Fruit fly (Drosophila melanogaster): Measurements from ENCODE around the gene Coq3.

Gene Coq3

dm6 chr2L:21168295-21169159 is 10.1 kb upstream of the Coq3 start, which contains the start of the genes mAcon1, CG43345 and CG43346 (continued):
- TF ChIP-seq CG15514 (GFP tag; optimal IDR thresholded peaks at IDR 0.05) (peak; percentile 80), Drgx (GFP tag; IDR thresholded peaks at IDR 0.05) (peak; percentile 47; the same call in 1 of the 2 replicates), CG17829 (tag; optimal IDR thresholded peaks at IDR 0.05) (peak; percentile 66), CG4730 (GFP tag; IDR thresholded peaks at IDR 0.05) (peak; percentile 35; the same call in 1 of the 2 replicates), toy (GFP tag; IDR thresholded peaks at IDR 0.05) (0 out of 2 replicates have a peak, but pooled peaks have one; percentile 30), CG4328 (GFP tag; optimal IDR thresholded peaks at IDR 0.05) (peak; percentile 77), dan (GFP tag; IDR thresholded peaks at IDR 0.05) (no peak), Taf1 (GFP tag; IDR thresholded peaks at IDR 0.05) (no peak; the same call in 1 of the 2 replicates), al (GFP tag; IDR thresholded peaks at IDR 0.05) (peak; percentile 73), CG14965 (GFP tag; optimal IDR thresholded peaks at IDR 0.05; ENCODE audit: borderline replicate concordance) (peak; percentile 26), zfh1 (GFP tag; IDR thresholded peaks at IDR 0.05) (peak; percentile 48; the same call in 1 of the 3 replicates), Poxn (GFP tag; IDR thresholded peaks at IDR 0.05) (no peak), Rx (GFP tag; IDR thresholded peaks at IDR 0.05) (0 out of 2 replicates have a peak, but pooled peaks have one; percentile 33), CG2120 (GFP tag; optimal IDR thresholded peaks at IDR 0.05) (peak; percentile 93), chn (GFP tag; optimal IDR thresholded peaks at IDR 0.05) (peak; percentile 86), NC2β (GFP tag; optimal IDR thresholded peaks at IDR 0.05) (peak; percentile 80), hkb (optimal IDR thresholded peaks at IDR 0.05) (peak; percentile 51), hkb (GFP tag; IDR thresholded peaks at IDR 0.05) (peak; percentile 72), zen2 (GFP tag; IDR thresholded peaks at IDR 0.05; ENCODE audit: partially characterized antibody) (no peak), CG15269 (tag; optimal IDR thresholded peaks at IDR 0.05) (no peak), CG6175 (GFP tag; IDR thresholded peaks at IDR 0.05) (no peak), CG11504 (tag; optimal IDR thresholded peaks at IDR 0.05) (no peak), CG18262 (tag; optimal IDR thresholded peaks at IDR 0.05) (peak; percentile 73), CG1024 (GFP tag; IDR thresholded peaks at IDR 0.05) (no peak), fd3F (GFP tag; optimal IDR thresholded peaks at IDR 0.05) (peak; percentile 67), slp2 (GFP tag; optimal IDR thresholded peaks at IDR 0.05) (peak; percentile 76), CG10274 (GFP tag; optimal IDR thresholded peaks at IDR 0.05) (peak; percentile 53), slbo (GFP tag; IDR thresholded peaks at IDR 0.05) (peak; percentile 83), Adf1 (GFP tag; IDR thresholded peaks at IDR 0.05) (peak; percentile 32), bowl (GFP tag; IDR thresholded peaks at IDR 0.05) (no peak), lov (optimal IDR thresholded peaks at IDR 0.05) (no peak), lov (GFP tag; IDR thresholded peaks at IDR 0.05) (no peak), E2f1 (GFP tag; IDR thresholded peaks at IDR 0.05) (no peak; the same call in 1 of the 2 replicates), Hr39 (optimal IDR thresholded peaks at IDR 0.05) (peak; percentile 70), run (tag; optimal IDR thresholded peaks at IDR 0.05) (no peak), CG10431 (GFP tag; optimal IDR thresholded peaks at IDR 0.05) (peak; percentile 44), H15 (GFP tag; IDR thresholded peaks at IDR 0.05) (no peak), sd (tag; optimal IDR thresholded peaks at IDR 0.05) (no peak), Hand (GFP tag; optimal IDR thresholded peaks at IDR 0.05) (no peak), CG7928 (GFP tag; optimal IDR thresholded peaks at IDR 0.05) (peak; percentile 57), CG31388 (GFP tag; optimal IDR thresholded peaks at IDR 0.05) (no peak), CG15073 (GFP tag; optimal IDR thresholded peaks at IDR 0.05) (no peak), CG16815 (GFP tag; optimal IDR thresholded peaks at IDR 0.05) (peak; percentile 84), CG7372 (GFP tag; IDR thresholded peaks at IDR 0.05) (peak; percentile 73), prd (optimal IDR thresholded peaks at IDR 0.05) (no peak), prd (GFP tag; IDR thresholded peaks at IDR 0.05) (peak; percentile 78; the same call in 2 of the 3 replicates), CG6813 (GFP tag; optimal IDR thresholded peaks at IDR 0.05) (no peak), zfh2 (GFP tag; optimal IDR thresholded peaks at IDR 0.05) (peak; percentile 94), CG30020 (tag; optimal IDR thresholded peaks at IDR 0.05) (peak; percentile 69), sob (GFP tag; IDR thresholded peaks at IDR 0.05) (peak; percentile 78), Lim3 (GFP tag; IDR thresholded peaks at IDR 0.05) (no peak)

All from whole organism, embryonic.